Worm (Caenorhabditis elegans): Measurements from ENCODE around the gene W04G3.11.

The W04G3.11 gene

DNA sequence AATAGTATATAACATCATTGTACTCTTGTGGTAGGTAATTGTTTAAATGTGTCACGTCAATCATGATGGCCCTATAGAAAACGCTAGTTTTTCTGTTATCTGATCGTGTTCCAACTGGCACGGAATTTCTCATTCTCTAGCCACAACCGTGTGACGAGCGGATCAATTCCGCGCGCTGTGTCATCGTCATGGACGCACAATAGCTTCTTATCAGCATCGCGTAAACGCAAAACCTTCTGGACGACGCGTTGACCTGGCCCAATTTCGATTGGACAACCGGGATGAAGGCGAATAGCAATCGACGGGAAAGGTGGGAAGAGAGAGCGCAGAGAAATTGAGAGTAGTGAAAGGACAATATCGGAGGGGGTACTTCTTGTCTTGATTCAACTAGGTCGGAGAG, 32.0 kb upstream of the W04G3.11 start, which contains the start of gene lpr-3:
Gene lpr-3, plus strand, starts transcription at position 374 of the 400 bp plus-strand sequence.
- TF ChIP-seq lin-13 (GFP tag; optimal IDR thresholded peaks at IDR 0.05) (no peak), blmp-1 (tag; optimal IDR thresholded peaks at IDR 0.05; ENCODE audit: insufficient read depth) (peak; percentile 79), skn-1 (tag; optimal IDR thresholded peaks at IDR 0.05) (no peak), nhr-25 (tag; optimal IDR thresholded peaks at IDR 0.05) (peak; percentile 28), egl-27 (tag; optimal IDR thresholded peaks at IDR 0.05) (peak; percentile 40), elt-3 (tag; optimal IDR thresholded peaks at IDR 0.05) (no peak), alr-1 (tag; optimal IDR thresholded peaks at IDR 0.05) (no peak), ceh-16 (tag; optimal IDR thresholded peaks at IDR 0.05) (peak; percentile 52), elt-1 (tag; optimal IDR thresholded peaks at IDR 0.05) (peak; percentile 62), ZK546.5 (tag; optimal IDR thresholded peaks at IDR 0.05) (no peak), fos-1 (tag; optimal IDR thresholded peaks at IDR 0.05) (peak; percentile 45), lin-39 (tag; optimal IDR thresholded peaks at IDR 0.05) (no peak), unc-39 (tag; optimal IDR thresholded peaks at IDR 0.05) (no peak), dmd-4 (tag; optimal IDR thresholded peaks at IDR 0.05) (no peak), nhr-21 (tag; optimal IDR thresholded peaks at IDR 0.05) (peak; percentile 82), lsy-2 (tag; optimal IDR thresholded peaks at IDR 0.05) (peak in 1 of 2 experiments; percentile 36), ztf-4 (tag; optimal IDR thresholded peaks at IDR 0.05) (no peak), sma-3 (GFP tag; optimal IDR thresholded peaks at IDR 0.05) (peak; percentile 48), nhr-10 (tag; optimal IDR thresholded peaks at IDR 0.05) (no peak), crh-2 (tag; optimal IDR thresholded peaks at IDR 0.05) (no peak), nhr-6 (tag; optimal IDR thresholded peaks at IDR 0.05) (no peak)

DNA sequence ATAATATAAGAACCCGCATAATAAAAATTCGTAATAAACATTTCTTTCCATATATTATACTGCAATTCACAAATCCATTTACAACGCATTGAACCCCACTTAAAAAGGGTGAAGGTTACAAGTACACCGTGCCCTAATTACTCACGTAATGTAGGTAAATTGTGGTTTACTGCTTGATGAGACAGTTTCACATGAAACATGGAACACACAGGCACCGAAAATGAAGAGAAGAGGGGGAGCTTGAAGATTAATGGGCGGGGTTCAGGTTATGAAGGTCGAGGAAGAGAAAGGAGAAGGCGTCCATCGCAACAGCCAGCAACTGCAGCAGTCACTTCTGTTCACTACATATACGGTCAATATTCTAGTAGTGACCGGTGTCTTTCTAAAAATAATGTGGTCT, 29.3 kb upstream of the W04G3.11 start, which contains the start of gene lpr-6:
Gene lpr-6, plus strand, starts transcription at position 251 of the 400 bp plus-strand sequence.
- TF ChIP-seq dmd-4 (tag; optimal IDR thresholded peaks at IDR 0.05) (no peak), ztf-11 (tag; optimal IDR thresholded peaks at IDR 0.05) (no peak), nhr-12 (tag; optimal IDR thresholded peaks at IDR 0.05) (no peak), sma-3 (GFP tag; optimal IDR thresholded peaks at IDR 0.05) (peak; percentile 6), nhr-11 (tag; optimal IDR thresholded peaks at IDR 0.05) (no peak), sem-4 (tag; optimal IDR thresholded peaks at IDR 0.05) (no peak), fos-1 (tag; optimal IDR thresholded peaks at IDR 0.05) (peak; percentile 28), nhr-237 (tag; optimal IDR thresholded peaks at IDR 0.05) (no peak), unc-62 (GFP tag; optimal IDR thresholded peaks at IDR 0.05) (no peak), peb-1 (tag; optimal IDR thresholded peaks at IDR 0.05) (no peak), lsy-2 (tag; optimal IDR thresholded peaks at IDR 0.05) (no peak), alr-1 (tag; optimal IDR thresholded peaks at IDR 0.05) (no peak), crh-2 (tag; optimal IDR thresholded peaks at IDR 0.05) (no peak), sma-9 (GFP tag; optimal IDR thresholded peaks at IDR 0.05) (no peak), sma-9 (tag; optimal IDR thresholded peaks at IDR 0.05) (no peak), nhr-10 (tag; optimal IDR thresholded peaks at IDR 0.05) (no peak), ceh-82 (tag; optimal IDR thresholded peaks at IDR 0.05) (no peak), mbf-1 (tag; optimal IDR thresholded peaks at IDR 0.05) (no peak), ceh-16 (tag; optimal IDR thresholded peaks at IDR 0.05) (peak; percentile 51), lin-39 (tag; optimal IDR thresholded peaks at IDR 0.05) (no peak), F13H6.1 (tag; optimal IDR thresholded peaks at IDR 0.05) (no peak), C34F6.9 (tag; optimal IDR thresholded peaks at IDR 0.05) (no peak), lin-11 (tag; optimal IDR thresholded peaks at IDR 0.05) (no peak), ztf-4 (tag; optimal IDR thresholded peaks at IDR 0.05) (no peak), unc-55 (GFP tag; optimal IDR thresholded peaks at IDR 0.05) (no peak), skn-1 (tag; optimal IDR thresholded peaks at IDR 0.05) (no peak), Y55F3AM.14 (GFP tag; optimal IDR thresholded peaks at IDR 0.05) (no peak), unc-39 (tag; optimal IDR thresholded peaks at IDR 0.05) (no peak), mdl-1 (tag; optimal IDR thresholded peaks at IDR 0.05) (no peak), nhr-129 (tag; optimal IDR thresholded peaks at IDR 0.05) (no peak), nhr-23 (tag; optimal IDR thresholded peaks at IDR 0.05) (no peak), lin-13 (GFP tag; optimal IDR thresholded peaks at IDR 0.05) (no peak), ztf-1 (GFP tag; conservative IDR thresholded peaks at IDR 0.05) (no peak), ama-1 (optimal IDR thresholded peaks at IDR 0.05) (no peak), mab-5 (tag; optimal IDR thresholded peaks at IDR 0.05) (no peak), aly-2 (tag; optimal IDR thresholded peaks at IDR 0.05) (no peak), R02D3.7 (tag; optimal IDR thresholded peaks at IDR 0.05) (no peak), snpc-4 (tag; optimal IDR thresholded peaks at IDR 0.05) (no peak), nhr-77 (tag; optimal IDR thresholded peaks at IDR 0.05) (peak; percentile 4), zag-1 (tag; optimal IDR thresholded peaks at IDR 0.05) (no peak), nhr-21 (tag; optimal IDR thresholded peaks at IDR 0.05) (peak; percentile 77), elt-1 (tag; optimal IDR thresholded peaks at IDR 0.05) (no peak)
